Worm (Caenorhabditis elegans): ENCODE results near the gene C31B8.9.

Gene C31B8.9

ce11 chrV:2863033-2863432, 49.8 kb downstream of the C31B8.9 start, which contains the start of gene srh-272:
TSS of gene srh-272 (plus strand) at chrV:2863333.
- TF ChIP-seq sem-2 (GFP tag; optimal IDR thresholded peaks at IDR 0.05) (no peak), ceh-43 (GFP tag; optimal IDR thresholded peaks at IDR 0.05) (no peak), tbx-8 (GFP tag; optimal IDR thresholded peaks at IDR 0.05) (no peak), blmp-1 (tag; optimal IDR thresholded peaks at IDR 0.05) (no peak), nhr-76 (tag; optimal IDR thresholded peaks at IDR 0.05) (no peak), nhr-2 (tag; optimal IDR thresholded peaks at IDR 0.05) (no peak), nhr-28 (tag; optimal IDR thresholded peaks at IDR 0.05) (no peak), ham-2 (GFP tag; optimal IDR thresholded peaks at IDR 0.05) (no peak), unc-120 (tag; optimal IDR thresholded peaks at IDR 0.05; ENCODE audit: poor library complexity, severe bottlenecking) (no peak), pha-4 (tag; optimal IDR thresholded peaks at IDR 0.05) (no peak), nhr-12 (tag; optimal IDR thresholded peaks at IDR 0.05) (no peak), elt-1 (tag; optimal IDR thresholded peaks at IDR 0.05; ENCODE audit: borderline replicate concordance, insufficient read depth) (no peak), hlh-1 (tag; optimal IDR thresholded peaks at IDR 0.05) (no peak), unc-62 (GFP tag; optimal IDR thresholded peaks at IDR 0.05) (no peak)

- no peak for TF ChIP-seq lsy-2 (tag; optimal IDR thresholded peaks at IDR 0.05)
- no peak for TF ChIP-seq ceh-83 (GFP tag; optimal IDR thresholded peaks at IDR 0.05)
- no peak for TF ChIP-seq mls-2 (tag; optimal IDR thresholded peaks at IDR 0.05)
- TF ChIP-seq ceh-43 (GFP tag; optimal IDR thresholded peaks at IDR 0.05) = no peak
- no peak for TF ChIP-seq flh-1 (GFP tag; optimal IDR thresholded peaks at IDR 0.05)
- no peak for TF ChIP-seq nhr-2 (tag; optimal IDR thresholded peaks at IDR 0.05)
- no peak for TF ChIP-seq unc-62 (GFP tag; optimal IDR thresholded peaks at IDR 0.05)
- TF ChIP-seq mep-1 (tag; optimal IDR thresholded peaks at IDR 0.05) = no peak
Observed at ce11 chrV:2861505-2861904, 51.3 kb downstream of the C31B8.9 start, which contains the start of gene srh-270. TSS of gene srh-270 (minus strand) at chrV:2861605.

Measured in whole organism, mixed stage, embryonic.